Worm (Caenorhabditis elegans): Measurements from ENCODE around the gene K09E9.7.

- TF ChIP-seq ama-1 (optimal IDR thresholded peaks at IDR 0.05) (no peak), scrt-1 (GFP tag; IDR thresholded peaks at IDR 0.05) (no peak), B0310.2 (tag; optimal IDR thresholded peaks at IDR 0.05) (no peak), ets-7 (tag; optimal IDR thresholded peaks at IDR 0.05) (no peak), F13C5.2 (tag; optimal IDR thresholded peaks at IDR 0.05) (peak; percentile 19), pes-1 (GFP tag; IDR thresholded peaks at IDR 0.05) (no peak), tbx-37 (GFP tag; conservative IDR thresholded peaks at IDR 0.05) (no peak), hmbx-1 (tag; optimal IDR thresholded peaks at IDR 0.05) (no peak)
Measured at ce11 chrX:15630790-15631204, 9.9 kb upstream of the K09E9.7 start.

Measured in whole organism, early embryonic.